Worm (Caenorhabditis elegans) whole organism, late embryonic: Measurements from ENCODE around the gene T23G7.3.

ENCODE experiments used
- F13H6.1 ChIP-seq: sonication (generic microtip); optimal IDR thresholded peaks from 2 replicates; lab custom pipeline; 2016; ENCODE audit warnings: missing genetic modification characterization, missing compliant biosample characterization
- Y22D7AL.16 ChIP-seq: sonication (generic microtip); optimal IDR thresholded peaks from 2 replicates; lab custom pipeline; 2016; ENCODE audit warnings: missing genetic modification characterization, missing compliant biosample characterization
- ama-1 ChIP-seq: fragments of 150-350 bp; optimal IDR thresholded peaks from 2 replicates; lab custom pipeline; 2014
- elt-2 ChIP-seq: sonication (generic microtip); optimal IDR thresholded peaks from 2 replicates; lab custom pipeline; 2016; ENCODE audit warnings: missing genetic modification reagents, missing genetic modification characterization, missing compliant biosample characterization
- fkh-10 ChIP-seq: fragments of 150-350 bp; optimal IDR thresholded peaks from 2 replicates; lab custom pipeline; 2014; ENCODE audit warnings: missing biosample characterization, missing genetic modification reagents, missing genetic modification characterization
- pag-3 ChIP-seq: sonication (generic microtip); optimal IDR thresholded peaks from 2 replicates; lab custom pipeline; 2016; ENCODE audit warnings: missing compliant biosample characterization, missing genetic modification characterization, borderline replicate concordance
- pax-1 ChIP-seq: fragments of 150-350 bp; optimal IDR thresholded peaks from 2 replicates; lab custom pipeline; 2014; ENCODE audit warnings: missing biosample characterization, missing genetic modification characterization
- pqm-1 ChIP-seq: sonication (generic microtip); optimal IDR thresholded peaks from 2 replicates; lab custom pipeline; 2016; ENCODE audit warnings: missing genetic modification characterization, missing compliant biosample characterization

- TF ChIP-seq fkh-10 (no peak), F13H6.1 (tag; lab: Kevin White, UChicago) (no peak), pax-1 (no peak), pag-3 (no peak), pqm-1 (tag; lab: Kevin White, UChicago) (no peak), Y22D7AL.16 (tag; lab: Kevin White, UChicago) (no peak), ama-1 (lab: Kevin White, UChicago) (no peak), elt-2 (tag; lab: Kevin White, UChicago) (no peak)
Observed at ce11 chrII:9213055-9213708, 45.6 kb upstream of the T23G7.3 start, which contains the start of gene znfx-1.
